Worm (Caenorhabditis elegans) whole organism, midembryonic: ENCODE measurements around the gene F38G1.3.

Source experiments
- T22C8.4 ChIP-seq: fragments of 200-800 bp; sonication (Bioruptor generic); IDR thresholded peaks from 2 replicates; pipeline ENCODE4 v1.3.6; 2022; ENCODE audit warnings: missing genetic modification characterization, missing compliant biosample characterization
- cog-1 ChIP-seq: sonication (generic microtip); optimal IDR thresholded peaks from 2 replicates; lab custom pipeline; 2016; ENCODE audit warnings: missing genetic modification characterization, missing compliant biosample characterization
- flt-1 ChIP-seq: fragments of 200-800 bp; sonication (Bioruptor generic); IDR thresholded peaks from 2 replicates; pipeline ENCODE4 v1.3.6; 2022; ENCODE audit warnings: missing genetic modification characterization, missing compliant biosample characterization
- klf-2 ChIP-seq: fragments of 200-800 bp; sonication (Bioruptor generic); conservative IDR thresholded peaks from 2 replicates; pipeline ENCODE4 v1.3.6; 2022; ENCODE audit warnings: missing genetic modification reagents, missing genetic modification characterization, missing compliant biosample characterization
- med-1 ChIP-seq: sonication (generic microtip); optimal IDR thresholded peaks from 2 replicates; lab custom pipeline; 2017; ENCODE audit warnings: missing genetic modification characterization, mild to moderate bottlenecking, missing compliant biosample characterization, antibody characterized with exemption, missing genetic modification reagents; ENCODE audit not compliant: insufficient read depth
- ref-1 ChIP-seq: fragments of 200-800 bp; sonication (Bioruptor generic); conservative IDR thresholded peaks from 2 replicates; pipeline ENCODE4 v1.3.6; 2022; ENCODE audit warnings: missing genetic modification reagents, missing genetic modification characterization, missing compliant biosample characterization
- tab-1 ChIP-seq: fragments of 200-800 bp; sonication (Bioruptor generic); IDR thresholded peaks from 2 replicates; pipeline ENCODE4 v1.3.6; 2022; ENCODE audit warnings: missing genetic modification characterization, missing compliant biosample characterization
- ztf-23 ChIP-seq: fragments of 200-800 bp; sonication (Bioruptor generic); IDR thresholded peaks from 2 replicates; pipeline ENCODE4 v1.3.6; 2022; ENCODE audit warnings: missing genetic modification reagents, missing genetic modification characterization, missing compliant biosample characterization
- ztf-29 ChIP-seq: fragments of 200-800 bp; sonication (Bioruptor generic); IDR thresholded peaks from 2 replicates; pipeline ENCODE4 v1.3.6; 2022; ENCODE audit warnings: missing genetic modification reagents, missing genetic modification characterization, missing compliant biosample characterization

DNA sequence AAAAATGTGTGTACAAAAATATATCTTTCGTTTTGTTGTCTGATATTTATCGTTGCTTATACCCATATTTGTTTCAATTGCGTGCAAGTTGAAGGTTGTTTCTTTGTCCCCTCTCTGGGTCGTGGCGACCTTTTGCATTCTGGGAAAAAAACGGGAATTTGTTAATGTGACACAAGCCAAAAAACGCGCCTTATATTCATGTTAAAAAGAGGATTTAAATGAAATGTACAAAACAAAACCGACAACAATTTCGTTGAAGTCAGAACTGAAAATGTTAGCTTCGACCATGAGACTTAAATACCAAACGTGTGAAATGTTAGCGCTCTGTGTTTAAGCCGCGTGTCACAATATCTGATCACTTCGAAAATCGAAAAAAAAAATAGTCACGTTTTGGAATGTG lies 48.1 kb downstream of the F38G1.3 start:
- TF ChIP-seq tab-1, result no peak
- no peak for TF ChIP-seq flt-1 (GFP tag; lab: Robert Waterston, UW)
- TF ChIP-seq ztf-29 (GFP tag; lab: Robert Waterston, UW), result no peak
- TF ChIP-seq cog-1 (tag; lab: Kevin White, UChicago), result no peak
- no peak for TF ChIP-seq klf-2
- TF ChIP-seq med-1, result no peak
- no peak for TF ChIP-seq ztf-23 (GFP tag; lab: Robert Waterston, UW)
- no peak for TF ChIP-seq T22C8.4 (GFP tag; lab: Robert Waterston, UW)
- TF ChIP-seq ref-1 (GFP tag; lab: Robert Waterston, UW), result no peak
